Worm (Caenorhabditis elegans): ENCODE measurements around the gene F33G12.7.

The F33G12.7 gene

ce11 chrII:5056254-5056653, 15.8 kb upstream of the F33G12.7 start (continued):
- no peak for TF ChIP-seq ztf-18 (tag; optimal IDR thresholded peaks at IDR 0.05)
- TF ChIP-seq him-1 (tag; optimal IDR thresholded peaks at IDR 0.05) = peak; percentile 26
- TF ChIP-seq Y67H2A.10 (GFP tag; conservative IDR thresholded peaks at IDR 0.05) = no peak
- no peak for TF ChIP-seq F10E7.11 (tag; optimal IDR thresholded peaks at IDR 0.05)
- no peak for TF ChIP-seq egrh-3 (GFP tag; IDR thresholded peaks at IDR 0.05)
- TF ChIP-seq madf-6 (GFP tag; IDR thresholded peaks at IDR 0.05) = peak; percentile 53
- no peak for TF ChIP-seq attf-3 (GFP tag; conservative IDR thresholded peaks at IDR 0.05)
- TF ChIP-seq F57C9.4 (tag; optimal IDR thresholded peaks at IDR 0.05) = no peak
- peak; percentile 34 for TF ChIP-seq lsl-1 (GFP tag; optimal IDR thresholded peaks at IDR 0.05)
- no peak for TF ChIP-seq B0035.1 (tag; optimal IDR thresholded peaks at IDR 0.05)
- TF ChIP-seq ceh-40 (GFP tag; IDR thresholded peaks at IDR 0.05) = no peak
- TF ChIP-seq Y79H2A.3 (GFP tag; conservative IDR thresholded peaks at IDR 0.05) = no peak
- no peak for TF ChIP-seq madf-8 (GFP tag; conservative IDR thresholded peaks at IDR 0.05)
- TF ChIP-seq nfya-2 (GFP tag; IDR thresholded peaks at IDR 0.05) = no peak
- no peak for TF ChIP-seq lag-1 (GFP tag; IDR thresholded peaks at IDR 0.05)
- TF ChIP-seq fkh-3 (tag; optimal IDR thresholded peaks at IDR 0.05) = no peak
- no peak for TF ChIP-seq lsy-27 (tag; optimal IDR thresholded peaks at IDR 0.05; ENCODE audit: borderline replicate concordance, insufficient read depth)
- no peak for TF ChIP-seq ama-1 (optimal IDR thresholded peaks at IDR 0.05)
- no peak for TF ChIP-seq ama-1 (GFP tag; optimal IDR thresholded peaks at IDR 0.05)
- no peak for TF ChIP-seq madf-10 (tag; optimal IDR thresholded peaks at IDR 0.05)
- TF ChIP-seq nhr-90 (tag; optimal IDR thresholded peaks at IDR 0.05) = no peak
- no peak for TF ChIP-seq ztf-26 (tag; optimal IDR thresholded peaks at IDR 0.05)
- no peak for TF ChIP-seq C06A6.2 (GFP tag; conservative IDR thresholded peaks at IDR 0.05)
- no peak for TF ChIP-seq nhr-80 (tag; optimal IDR thresholded peaks at IDR 0.05)
- no peak for TF ChIP-seq mel-28 (tag; optimal IDR thresholded peaks at IDR 0.05; ENCODE audit: borderline replicate concordance)
- no peak for TF ChIP-seq tbp1 (GFP tag; optimal IDR thresholded peaks at IDR 0.05)
- no peak for TF ChIP-seq nfyb-1 (GFP tag; IDR thresholded peaks at IDR 0.05)
- TF ChIP-seq F52B5.7 (tag; optimal IDR thresholded peaks at IDR 0.05) = no peak
- TF ChIP-seq lin-54 (GFP tag; optimal IDR thresholded peaks at IDR 0.05) = peak; percentile 35
- TF ChIP-seq ceh-27 (GFP tag; optimal IDR thresholded peaks at IDR 0.05) = no peak
- no peak for TF ChIP-seq dpff-1 (tag; optimal IDR thresholded peaks at IDR 0.05)
- no peak for TF ChIP-seq B0019.2 (GFP tag; conservative IDR thresholded peaks at IDR 0.05)
- no peak for TF ChIP-seq chd-7 (tag; optimal IDR thresholded peaks at IDR 0.05)
- no peak for TF ChIP-seq T26A5.8 (tag; optimal IDR thresholded peaks at IDR 0.05)
- no peak for TF ChIP-seq B0261.1 (tag; optimal IDR thresholded peaks at IDR 0.05)
- no peak for TF ChIP-seq Y56A3A.18 (GFP tag; IDR thresholded peaks at IDR 0.05)
- no peak for TF ChIP-seq hlh-12 (tag; optimal IDR thresholded peaks at IDR 0.05)

DNA sequence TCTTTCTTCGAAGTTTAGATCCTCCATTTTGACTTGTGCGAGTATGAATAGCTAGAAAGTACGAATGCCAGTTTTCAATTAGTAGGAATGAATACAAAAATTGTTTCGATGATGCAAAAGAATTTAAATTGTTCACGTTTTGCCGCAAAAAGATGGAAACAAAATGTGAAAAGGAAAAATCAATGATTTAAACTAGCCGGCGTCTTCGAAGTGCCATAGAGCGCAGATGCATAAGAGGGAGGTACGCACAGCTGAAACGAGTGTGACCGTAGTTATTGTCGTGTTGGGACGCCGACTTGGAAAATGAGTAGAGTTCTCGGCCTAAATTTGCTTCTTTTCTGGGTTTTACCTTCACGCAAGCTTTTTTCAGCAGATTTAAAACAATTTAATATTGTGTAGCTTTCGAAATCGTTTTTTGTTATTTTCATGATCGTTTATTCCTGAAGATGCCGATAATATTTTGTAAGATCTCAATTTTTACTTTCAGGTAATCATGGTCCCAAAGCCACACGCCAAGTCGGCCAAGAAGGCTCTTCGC, 14.7 kb upstream of the F33G12.7 start, which contains the start of the genes ify-1 and rpl-22:
TSS of gene ify-1 (minus strand) at position 51 of the 538 bp plus-strand sequence.
TSS of gene rpl-22 (plus strand) at position 488 of the 538 bp plus-strand sequence.
- TF ChIP-seq sptf-2 (GFP tag; optimal IDR thresholded peaks at IDR 0.05) (no peak), madf-8 (GFP tag; conservative IDR thresholded peaks at IDR 0.05) (peak; percentile 71), B0261.1 (tag; optimal IDR thresholded peaks at IDR 0.05) (peak; percentile 34), Y53F4B.3 (GFP tag; IDR thresholded peaks at IDR 0.05) (no peak), F55B11.4 (tag; optimal IDR thresholded peaks at IDR 0.05; ENCODE audit: borderline replicate concordance, insufficient read depth) (no peak), zim-3 (tag; optimal IDR thresholded peaks at IDR 0.05) (no peak), Y95B8A.8 (GFP tag; IDR thresholded peaks at IDR 0.05) (0 out of 2 replicates have a peak, but pooled peaks have one; percentile 54), snpc-4 (GFP tag; optimal IDR thresholded peaks at IDR 0.05) (peak; percentile 78), snpc-4 (tag; optimal IDR thresholded peaks at IDR 0.05) (peak; percentile 89 to 92 (median 90)), ztf-25 (GFP tag; IDR thresholded peaks at IDR 0.05) (no peak), ztf-28 (GFP tag; IDR thresholded peaks at IDR 0.05) (0 out of 2 replicates have a peak, but pooled peaks have one; percentile 42), rpc-1 (optimal IDR thresholded peaks at IDR 0.05) (peak; percentile 26), rpc-1 (tag; optimal IDR thresholded peaks at IDR 0.05) (peak; percentile 4), let-607 (tag; optimal IDR thresholded peaks at IDR 0.05) (peak; percentile 27 to 76), lin-26 (GFP tag; IDR thresholded peaks at IDR 0.05) (no peak; the same call in 1 of the 2 replicates), die-1 (tag; optimal IDR thresholded peaks at IDR 0.05) (peak; percentile 7), let-526 (GFP tag; IDR thresholded peaks at IDR 0.05) (no peak)

Measured in whole organism, young adult.